Worm (Caenorhabditis elegans) whole organism, mixed stage, embryonic: Measurements from ENCODE around the gene T03G11.10.
A peak's percentile ranks its signal among the peaks of the same experiment; 100 is the strongest.

ENCODE experiments used
- blmp-1 ChIP-seq: fragments of 150-350 bp; optimal IDR thresholded peaks from 2 replicates; lab custom pipeline; 2014; ENCODE audit warnings: missing biosample characterization, missing genetic modification characterization
- ceh-39 ChIP-seq: fragments of 150-350 bp; optimal IDR thresholded peaks from 2 replicates; lab custom pipeline; 2014; ENCODE audit warnings: missing biosample characterization, missing genetic modification characterization
- ceh-43 ChIP-seq: fragments of 200-800 bp; sonication (Bioruptor generic); optimal IDR thresholded peaks from 2 replicates; lab custom pipeline; 2018; ENCODE audit warnings: mild to moderate bottlenecking, missing genetic modification characterization, moderate library complexity, missing compliant biosample characterization
- ceh-83 ChIP-seq: fragments of 200-800 bp; sonication (Bioruptor generic); optimal IDR thresholded peaks from 2 replicates; lab custom pipeline; 2018; ENCODE audit warnings: mild to moderate bottlenecking, missing genetic modification characterization, missing compliant biosample characterization
- ces-1 ChIP-seq: fragments of 150-350 bp; optimal IDR thresholded peaks from 2 replicates; lab custom pipeline; 2014; ENCODE audit warnings: missing biosample characterization, missing genetic modification reagents, missing genetic modification characterization
- cnd-1 ChIP-seq: fragments of 200-800 bp; sonication (Bioruptor generic); optimal IDR thresholded peaks from 2 replicates; lab custom pipeline; 2018; ENCODE audit warnings: mild to moderate bottlenecking, missing genetic modification characterization, missing compliant biosample characterization
- drap-1 ChIP-seq: fragments of 200-800 bp; sonication (Bioruptor generic); optimal IDR thresholded peaks from 3 replicates; lab custom pipeline; 2018; ENCODE audit warnings: mild to moderate bottlenecking, missing genetic modification characterization, missing compliant biosample characterization
- elt-1 ChIP-seq: sonication (generic microtip); optimal IDR thresholded peaks from 2 replicates; lab custom pipeline; 2017; ENCODE audit warnings: missing genetic modification characterization, mild to moderate bottlenecking, missing compliant biosample characterization, antibody characterized with exemption, moderate library complexity, borderline replicate concordance; ENCODE audit not compliant: insufficient read depth
- elt-3 ChIP-seq: fragments of 150-350 bp; optimal IDR thresholded peaks from 2 replicates; lab custom pipeline; 2014; ENCODE audit warnings: missing biosample characterization, missing genetic modification characterization
- flh-1 ChIP-seq: fragments of 200-800 bp; sonication (Bioruptor generic); optimal IDR thresholded peaks from 2 replicates; lab custom pipeline; 2018; ENCODE audit warnings: mild to moderate bottlenecking, missing genetic modification characterization, moderate library complexity, missing compliant biosample characterization
- ham-2 ChIP-seq: fragments of 200-800 bp; sonication (Bioruptor generic); optimal IDR thresholded peaks from 2 replicates; lab custom pipeline; 2018; ENCODE audit warnings: mild to moderate bottlenecking, missing genetic modification characterization, missing compliant biosample characterization
- hlh-1 ChIP-seq: fragments of 150-350 bp; optimal IDR thresholded peaks from 2 replicates; lab custom pipeline; 2014; ENCODE audit warnings: missing biosample characterization, missing genetic modification reagents, missing genetic modification characterization
- lin-13 ChIP-seq: fragments of 150-350 bp; optimal IDR thresholded peaks from 2 replicates; lab custom pipeline; 2014; ENCODE audit warnings: missing biosample characterization, missing genetic modification characterization
- lsy-2 ChIP-seq: fragments of 150-350 bp; optimal IDR thresholded peaks from 2 replicates; lab custom pipeline; 2014; ENCODE audit warnings: missing biosample characterization, missing genetic modification characterization
- mab-5 ChIP-seq: fragments of 150-350 bp; optimal IDR thresholded peaks from 2 replicates; lab custom pipeline; 2014; ENCODE audit warnings: missing biosample characterization, missing genetic modification characterization
- mep-1 ChIP-seq: fragments of 150-350 bp; optimal IDR thresholded peaks from 2 replicates; lab custom pipeline; 2017; ENCODE audit warnings: missing biosample characterization, missing genetic modification reagents, missing genetic modification characterization, inconsistent platforms
- mls-2 ChIP-seq: sonication (generic microtip); optimal IDR thresholded peaks from 2 replicates; lab custom pipeline; 2016; ENCODE audit warnings: mild to moderate bottlenecking, missing genetic modification characterization, moderate library complexity, missing compliant biosample characterization
- nhr-12 ChIP-seq: fragments of 150-350 bp; optimal IDR thresholded peaks from 2 replicates; lab custom pipeline; 2014; ENCODE audit warnings: missing biosample characterization, missing genetic modification characterization
- nhr-2 ChIP-seq: fragments of 150-350 bp; optimal IDR thresholded peaks from 2 replicates; lab custom pipeline; 2014; ENCODE audit warnings: missing biosample characterization, missing genetic modification characterization
- nhr-237 ChIP-seq: fragments of 150-350 bp; optimal IDR thresholded peaks from 2 replicates; lab custom pipeline; 2014; ENCODE audit warnings: missing biosample characterization, missing genetic modification characterization
- nhr-28 ChIP-seq: fragments of 150-350 bp; optimal IDR thresholded peaks from 2 replicates; lab custom pipeline; 2014; ENCODE audit warnings: missing biosample characterization, missing genetic modification characterization
- sem-2 ChIP-seq: fragments of 200-800 bp; sonication (Bioruptor generic); optimal IDR thresholded peaks from 2 replicates; lab custom pipeline; 2018; ENCODE audit warnings: mild to moderate bottlenecking, missing genetic modification characterization, missing compliant biosample characterization
- snpc-4 ChIP-seq: fragments of 150-350 bp; optimal IDR thresholded peaks from 2 replicates; lab custom pipeline; 2014; ENCODE audit warnings: missing biosample characterization, missing genetic modification characterization
- tbx-8 ChIP-seq: fragments of 200-800 bp; sonication (Bioruptor generic); optimal IDR thresholded peaks from 2 replicates; lab custom pipeline; 2018; ENCODE audit warnings: mild to moderate bottlenecking, missing genetic modification characterization, moderate library complexity, missing compliant biosample characterization
- unc-120 ChIP-seq: sonication (generic microtip); optimal IDR thresholded peaks from 2 replicates; lab custom pipeline; 2017; ENCODE audit warnings: missing genetic modification characterization, missing compliant biosample characterization; ENCODE audit not compliant: poor library complexity, severe bottlenecking
- unc-39 ChIP-seq: fragments of 150-350 bp; optimal IDR thresholded peaks from 2 replicates; lab custom pipeline; 2014; ENCODE audit warnings: missing biosample characterization, missing genetic modification characterization
- unc-62 ChIP-seq: fragments of 150-350 bp; optimal IDR thresholded peaks from 2 replicates; lab custom pipeline; 2014; ENCODE audit warnings: missing biosample characterization, missing genetic modification reagents, missing genetic modification characterization
- ztf-11 ChIP-seq: fragments of 150-350 bp; optimal IDR thresholded peaks from 2 replicates; lab custom pipeline; 2014; ENCODE audit warnings: missing biosample characterization, missing genetic modification characterization

T03G11.10 gene

ce11 chrX:5209429-5209828 lies 38.4 kb upstream of the T03G11.10 start:
- TF ChIP-seq snpc-4 (tag; lab: Kevin White, UChicago) (no peak), hlh-1 (tag; lab: Kevin White, UChicago) (peak; percentile 41), mep-1 (tag; lab: Kevin White, UChicago) (no peak), unc-120 (tag; lab: Kevin White, UChicago) (peak; percentile 32)

- TF ChIP-seq nhr-12 (tag; lab: Kevin White, UChicago) (no peak), nhr-28 (tag; lab: Kevin White, UChicago) (no peak), snpc-4 (tag; lab: Kevin White, UChicago) (no peak), ham-2 (GFP tag; lab: Kevin White, UChicago) (no peak), ceh-83 (no peak), elt-3 (tag; lab: Kevin White, UChicago) (no peak), ztf-11 (no peak), ces-1 (no peak), blmp-1 (tag; lab: Kevin White, UChicago) (no peak)
Measured at ce11 chrX:5208831-5209230, 37.8 kb upstream of the T03G11.10 start.

- TF ChIP-seq ceh-83, result no peak
- TF ChIP-seq lin-13 (tag; lab: Kevin White, UChicago), result no peak
- no peak for TF ChIP-seq flh-1 (GFP tag; lab: Kevin White, UChicago)
- no peak for TF ChIP-seq drap-1 (GFP tag; lab: Kevin White, UChicago)
- peak; percentile 4 for TF ChIP-seq hlh-1 (tag; lab: Kevin White, UChicago)
Measured at ce11 chrX:5208326-5208725, 37.3 kb upstream of the T03G11.10 start.

- no peak for TF ChIP-seq tbx-8
- TF ChIP-seq ztf-11, result no peak
- no peak for TF ChIP-seq ces-1
- peak; percentile 22 for TF ChIP-seq ceh-83
- TF ChIP-seq unc-39 (tag; lab: Kevin White, UChicago), result no peak
- TF ChIP-seq unc-62 (GFP tag; lab: Kevin White, UChicago), result no peak
Measured at ce11 chrX:5207819-5208218, 36.8 kb upstream of the T03G11.10 start.

- TF ChIP-seq ztf-11, result no peak
- TF ChIP-seq ham-2 (GFP tag; lab: Kevin White, UChicago), result peak; percentile 42
Measured at ce11 chrX:5205561-5205960, 34.6 kb upstream of the T03G11.10 start, which contains the start of gene H28G03.2. H28G03.2 (plus strand) TSS chrX:5205760.

ce11 chrX:5202923-5203322 lies 31.9 kb upstream of the T03G11.10 start:
- TF ChIP-seq ztf-11 (no peak), ceh-83 (no peak), cnd-1 (tag; lab: Kevin White, UChicago) (no peak), tbx-8 (no peak), unc-120 (tag; lab: Kevin White, UChicago) (no peak), lin-13 (tag; lab: Kevin White, UChicago) (no peak), snpc-4 (tag; lab: Kevin White, UChicago) (no peak), nhr-237 (no peak), ceh-39 (tag; lab: Kevin White, UChicago) (no peak), mab-5 (tag; lab: Kevin White, UChicago) (no peak), nhr-2 (tag; lab: Kevin White, UChicago) (no peak), ceh-43 (GFP tag; lab: Kevin White, UChicago) (no peak), mls-2 (no peak), hlh-1 (tag; lab: Kevin White, UChicago) (no peak), sem-2 (no peak), lsy-2 (tag; lab: Kevin White, UChicago) (no peak), unc-39 (tag; lab: Kevin White, UChicago) (no peak)
- TF ChIP-seq, all 35 proteins: peak for 0

ce11 chrX:5202399-5202798 lies 31.4 kb upstream of the T03G11.10 start:
- TF ChIP-seq tbx-8, result no peak
- no peak for TF ChIP-seq mab-5 (tag; lab: Kevin White, UChicago)
- no peak for TF ChIP-seq elt-1 (tag; lab: Kevin White, UChicago)
